Worm (Caenorhabditis elegans) whole organism, L2 larva: ENCODE measurements around the gene frpr-14.

Experiments
- ama-1 ChIP-seq: fragments of 150-350 bp; optimal IDR thresholded peaks from 2 replicates; lab custom pipeline; 2018; ENCODE audit warnings: inconsistent platforms
- egl-27 ChIP-seq: sonication (generic microtip); optimal IDR thresholded peaks from 3 replicates; lab custom pipeline; 2017; ENCODE audit warnings: missing biosample characterization, missing genetic modification reagents, missing genetic modification characterization
- elt-3 ChIP-seq: sonication (generic microtip); optimal IDR thresholded peaks from 2 replicates; lab custom pipeline; 2017; ENCODE audit warnings: missing biosample characterization, missing genetic modification characterization
- fos-1 ChIP-seq: fragments of 150-350 bp; optimal IDR thresholded peaks from 2 replicates; lab custom pipeline; 2014; ENCODE audit warnings: missing biosample characterization, missing genetic modification characterization
- lsy-2 ChIP-seq, 2 experiments: fragments of 150-350 bp in 1 of 2; sonication (generic microtip) in 1 of 2; optimal IDR thresholded peaks; 2 replicates each; lab custom pipeline; 2014 to 2017; ENCODE audit warnings: missing biosample characterization in 2 of 2, missing genetic modification characterization in 2 of 2
- mab-5 ChIP-seq: fragments of 150-350 bp; optimal IDR thresholded peaks from 2 replicates; lab custom pipeline; 2014; ENCODE audit warnings: missing biosample characterization, missing genetic modification characterization
- nhr-11 ChIP-seq: fragments of 150-350 bp; optimal IDR thresholded peaks from 2 replicates; lab custom pipeline; 2014; ENCODE audit warnings: missing biosample characterization, missing genetic modification characterization
- nhr-21 ChIP-seq: fragments of 150-350 bp; optimal IDR thresholded peaks from 2 replicates; lab custom pipeline; 2014; ENCODE audit warnings: missing biosample characterization, missing genetic modification characterization
- snpc-4 ChIP-seq: fragments of 150-350 bp; optimal IDR thresholded peaks from 2 replicates; lab custom pipeline; 2014; ENCODE audit warnings: missing biosample characterization, missing genetic modification characterization

- TF ChIP-seq fos-1 (tag; lab: Kevin White, UChicago) (no peak), snpc-4 (tag; lab: Kevin White, UChicago) (no peak), nhr-21 (no peak), mab-5 (tag; lab: Kevin White, UChicago) (no peak), elt-3 (tag; lab: Kevin White, UChicago) (no peak), lsy-2 (tag; optimal IDR thresholded peaks at IDR 0.05; lab: Kevin White, UChicago) (no peak), egl-27 (tag; lab: Kevin White, UChicago) (no peak), nhr-11 (tag; lab: Kevin White, UChicago) (no peak), ama-1 (no peak)
Observed at ce11 chrII:701025-701370, 50.2 kb downstream of the frpr-14 start, which contains the start of gene T02H6.11.
